Fruit fly (Drosophila melanogaster): Measurements from ENCODE around the gene RhoGAP68F.

RhoGAP68F gene

DNA sequence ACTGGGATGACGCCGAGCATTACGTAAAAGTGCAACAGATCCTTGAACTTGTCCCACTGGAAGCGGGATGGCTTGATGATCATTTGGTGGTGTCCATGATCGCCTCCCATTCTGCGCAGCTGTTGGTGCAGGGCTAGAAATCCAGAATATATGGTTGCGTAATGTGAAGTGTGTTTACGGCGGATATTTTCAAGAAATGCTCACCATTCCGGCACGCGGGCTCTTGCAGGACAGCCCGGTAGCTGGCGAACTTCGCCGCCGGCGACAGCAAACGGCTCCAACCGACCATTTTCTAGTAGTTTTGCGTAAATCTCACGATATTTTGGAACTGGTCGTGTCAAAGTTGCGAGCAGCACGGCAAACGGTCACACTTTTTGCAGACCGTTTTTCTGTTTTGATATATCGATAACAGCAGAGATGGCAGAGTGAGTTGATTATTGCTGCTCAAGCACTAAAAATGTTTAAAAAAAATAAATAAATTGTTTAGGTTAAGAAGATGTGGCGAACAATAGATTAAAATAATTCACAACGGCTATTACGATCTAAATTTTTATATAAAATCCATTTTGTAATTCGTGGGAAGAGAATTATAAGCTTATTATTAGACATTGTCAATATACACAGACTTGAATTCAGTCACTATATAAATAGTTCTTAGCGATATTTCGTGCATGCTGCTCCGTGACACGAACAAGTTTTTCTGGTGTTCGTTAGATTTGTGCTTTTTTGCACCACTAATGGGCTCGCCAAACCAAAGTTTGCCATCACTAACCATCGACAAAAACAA, at the start of gene RhoGAP68F, which contains the start of gene ND-SGDH:
TSS of gene RhoGAP68F (plus strand) at position 756 of the 787 bp plus-strand sequence.
TSS of gene ND-SGDH (minus strand) at position 472 of the 787 bp plus-strand sequence.
- TF ChIP-seq Hsf (GFP tag; optimal IDR thresholded peaks at IDR 0.05) = peak; percentile 80
- peak; percentile 67 for TF ChIP-seq CG6689 (GFP tag; IDR thresholded peaks at IDR 0.05)
- TF ChIP-seq amos (GFP tag; IDR thresholded peaks at IDR 0.05; ENCODE audit: partially characterized antibody) = peak; percentile 84
- TF ChIP-seq CG16779 (GFP tag; IDR thresholded peaks at IDR 0.05) = no peak
- TF ChIP-seq Lpt (GFP tag; optimal IDR thresholded peaks at IDR 0.05) = no peak
- TF ChIP-seq CG4854 (GFP tag; optimal IDR thresholded peaks at IDR 0.05) = peak; percentile 54
- TF ChIP-seq CG3065 (GFP tag; optimal IDR thresholded peaks at IDR 0.05) = peak; percentile 52
- peak; percentile 62 for TF ChIP-seq CG33557 (GFP tag; optimal IDR thresholded peaks at IDR 0.05)
- no peak for TF ChIP-seq pfk (GFP tag; optimal IDR thresholded peaks at IDR 0.05)
- peak; percentile 49 for TF ChIP-seq sd (tag; optimal IDR thresholded peaks at IDR 0.05)
- TF ChIP-seq ranshi (GFP tag; IDR thresholded peaks at IDR 0.05) = peak; percentile 56; the same call in 1 of the 2 replicates
- peak; percentile 67 for TF ChIP-seq jumu (GFP tag; optimal IDR thresholded peaks at IDR 0.05)
- TF ChIP-seq CG8478 (optimal IDR thresholded peaks at IDR 0.05) = no peak
- peak; percentile 45 for TF ChIP-seq CG8089 (GFP tag; optimal IDR thresholded peaks at IDR 0.05)
- TF ChIP-seq Chrac-16 (GFP tag; optimal IDR thresholded peaks at IDR 0.05) = peak; percentile 76
- TF ChIP-seq Eip74EF (GFP tag; optimal IDR thresholded peaks at IDR 0.05) = peak in 1 of 2 experiments; percentile 28
- peak; percentile 6 for TF ChIP-seq CG9876 (GFP tag; optimal IDR thresholded peaks at IDR 0.05)
- TF ChIP-seq TFAM (GFP tag; optimal IDR thresholded peaks at IDR 0.05) = no peak
- no peak for TF ChIP-seq hth (optimal IDR thresholded peaks at IDR 0.05)
- TF ChIP-seq NfI (GFP tag; optimal IDR thresholded peaks at IDR 0.05) = peak; percentile 74
- TF ChIP-seq Bdp1 (GFP tag; optimal IDR thresholded peaks at IDR 0.05) = peak; percentile 7
- TF ChIP-seq CG10543 (GFP tag; optimal IDR thresholded peaks at IDR 0.05) = peak; percentile 87
- peak; percentile 33; the same call in 1 of the 2 replicates for TF ChIP-seq peb (GFP tag; IDR thresholded peaks at IDR 0.05)
- TF ChIP-seq CG10462 (GFP tag; optimal IDR thresholded peaks at IDR 0.05) = peak; percentile 33
- TF ChIP-seq bsh (GFP tag; optimal IDR thresholded peaks at IDR 0.05) = peak in 1 of 2 experiments; percentile 57
- no peak for TF ChIP-seq CG12299 (tag; optimal IDR thresholded peaks at IDR 0.05)
- peak; percentile 68 for TF ChIP-seq CG10654 (GFP tag; optimal IDR thresholded peaks at IDR 0.05)
- TF ChIP-seq mirr (GFP tag; optimal IDR thresholded peaks at IDR 0.05) = no peak
- TF ChIP-seq bowl (GFP tag; IDR thresholded peaks at IDR 0.05) = no peak
- TF ChIP-seq kah (GFP tag; optimal IDR thresholded peaks at IDR 0.05) = no peak
- peak; percentile 95 for TF ChIP-seq Ets65A (GFP tag)
- TF ChIP-seq pzg (GFP tag; optimal IDR thresholded peaks at IDR 0.05) = peak; percentile 57
- peak; percentile 69 for TF ChIP-seq CG12104 (GFP tag; optimal IDR thresholded peaks at IDR 0.05)
- TF ChIP-seq tna (GFP tag; IDR thresholded peaks at IDR 0.05; ENCODE audit: partially characterized antibody) = peak; percentile 77
- TF ChIP-seq chinmo (GFP tag; IDR thresholded peaks at IDR 0.05; ENCODE audit: partially characterized antibody) = peak; percentile 88; the same call in 3 of the 4 replicates
- TF ChIP-seq CG11085 (GFP tag; IDR thresholded peaks at IDR 0.05) = no peak
- no peak for TF ChIP-seq Asciz (GFP tag; optimal IDR thresholded peaks at IDR 0.05)
- TF ChIP-seq pros (GFP tag; optimal IDR thresholded peaks at IDR 0.05) = no peak
- TF ChIP-seq CG14441 (GFP tag; IDR thresholded peaks at IDR 0.05) = peak; percentile 74
- peak; percentile 61; the same call in 1 of the 2 replicates for TF ChIP-seq CG14014 (GFP tag; IDR thresholded peaks at IDR 0.05)
- no peak for TF ChIP-seq E2f2 (GFP tag; IDR thresholded peaks at IDR 0.05)
- TF ChIP-seq Kr (GFP tag; optimal IDR thresholded peaks at IDR 0.05) = no peak
- TF ChIP-seq CG11723 (GFP tag; optimal IDR thresholded peaks at IDR 0.05) = peak; percentile 71
- TF ChIP-seq Adf1 (GFP tag; IDR thresholded peaks at IDR 0.05) = peak; percentile 41
- TF ChIP-seq CG17802 (tag; optimal IDR thresholded peaks at IDR 0.05) = peak; percentile 17
- no peak for TF ChIP-seq prd (optimal IDR thresholded peaks at IDR 0.05)
- TF ChIP-seq prd (GFP tag; IDR thresholded peaks at IDR 0.05) = peak; percentile 80; the same call in 2 of the 3 replicates
- TF ChIP-seq CG17912 (GFP tag; optimal IDR thresholded peaks at IDR 0.05) = no peak
- peak; percentile 8 for TF ChIP-seq tup (GFP tag; optimal IDR thresholded peaks at IDR 0.05)
- peak; percentile 52 for TF ChIP-seq Usf (GFP tag; optimal IDR thresholded peaks at IDR 0.05)

Measured in whole organism, embryonic.